Worm (Caenorhabditis elegans) whole organism, L1 larva: ENCODE measurements around the gene F48E8.4.
A peak's percentile ranks its signal among the peaks of the same experiment; 100 is the strongest.

Source experiments
- aha-1 ChIP-seq: fragments of 150-350 bp; optimal IDR thresholded peaks from 2 replicates; lab custom pipeline; 2014; ENCODE audit warnings: missing biosample characterization, missing genetic modification characterization
- nhr-20 ChIP-seq: sonication (generic microtip); optimal IDR thresholded peaks from 2 replicates; lab custom pipeline; 2016; ENCODE audit warnings: mild to moderate bottlenecking, missing genetic modification characterization, missing compliant biosample characterization
- nhr-28 ChIP-seq: fragments of 150-350 bp; optimal IDR thresholded peaks from 2 replicates; lab custom pipeline; 2014; ENCODE audit warnings: missing biosample characterization, missing genetic modification characterization
- pqm-1 ChIP-seq: sonication (generic microtip); optimal IDR thresholded peaks from 3 replicates; lab custom pipeline; 2017; ENCODE audit warnings: missing biosample characterization, missing genetic modification characterization
- tbx-2 ChIP-seq: sonication (generic microtip); optimal IDR thresholded peaks from 2 replicates; lab custom pipeline; 2016; ENCODE audit warnings: missing genetic modification characterization, missing compliant biosample characterization
- tlp-1 ChIP-seq: fragments of 150-350 bp; optimal IDR thresholded peaks from 2 replicates; lab custom pipeline; 2014; ENCODE audit warnings: missing biosample characterization, missing genetic modification characterization

DNA sequence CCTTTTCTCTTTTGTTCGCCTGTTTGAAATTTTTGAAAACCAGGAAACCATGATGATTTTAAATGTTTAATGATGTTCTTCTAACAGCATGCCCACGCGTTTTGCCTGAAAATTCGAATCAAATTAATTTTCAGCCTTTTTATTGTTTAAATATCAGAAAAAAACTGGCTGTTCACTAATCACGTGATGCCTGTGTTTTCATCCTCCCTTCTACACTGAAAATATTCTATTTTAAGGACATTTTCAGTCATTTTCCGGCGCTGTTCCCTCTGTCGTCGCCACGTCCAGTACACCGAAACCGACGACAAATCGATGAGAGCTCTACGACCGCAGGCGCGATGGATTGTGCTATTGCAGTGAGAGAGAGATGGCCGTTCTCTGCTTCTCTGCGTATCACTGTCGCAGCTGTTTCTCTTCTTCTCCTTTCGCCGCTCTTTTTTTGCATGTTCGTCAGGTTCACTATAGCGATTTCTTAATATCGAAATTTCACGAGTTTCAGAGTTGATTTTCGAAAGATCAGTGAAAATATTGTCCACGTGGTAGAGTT lies 3.6 kb upstream of the F48E8.4 start, which contains the start of gene F48E8.8:
- no peak for TF ChIP-seq tlp-1 (tag; lab: Kevin White, UChicago)
- TF ChIP-seq nhr-20 (tag; lab: Kevin White, UChicago) = peak; percentile 50
- TF ChIP-seq tbx-2 (tag; lab: Kevin White, UChicago) = peak; percentile 81
- TF ChIP-seq aha-1 = no peak
- TF ChIP-seq nhr-28 (tag; lab: Kevin White, UChicago) = no peak
- TF ChIP-seq pqm-1 (tag; lab: Kevin White, UChicago) = no peak
